Fruit fly (Drosophila melanogaster): Measurements from ENCODE around the gene Ccdc39.

Ccdc39 gene

dm6 chr3R:4775371-4775770 lies 9.2 kb downstream of the Ccdc39 start (continued):
- TF ChIP-seq CG17359 (tag; optimal IDR thresholded peaks at IDR 0.05) = peak; percentile 54
- TF ChIP-seq CG43689 (GFP tag; IDR thresholded peaks at IDR 0.05) = no peak
- TF ChIP-seq CG7786 (GFP tag; optimal IDR thresholded peaks at IDR 0.05) = peak; percentile 24
- TF ChIP-seq schlank (tag; optimal IDR thresholded peaks at IDR 0.05) = no peak
- TF ChIP-seq CG13287 (GFP tag; IDR thresholded peaks at IDR 0.05; ENCODE audit: partially characterized antibody) = no peak
- no peak for TF ChIP-seq CG15601 (tag; optimal IDR thresholded peaks at IDR 0.05)
- TF ChIP-seq CG15073 (GFP tag; optimal IDR thresholded peaks at IDR 0.05) = no peak
- no peak for TF ChIP-seq crp (GFP tag; optimal IDR thresholded peaks at IDR 0.05)
- TF ChIP-seq CG15479 (GFP tag; optimal IDR thresholded peaks at IDR 0.05) = no peak
- no peak for TF ChIP-seq bsh (GFP tag; optimal IDR thresholded peaks at IDR 0.05)
- TF ChIP-seq Hr39 (optimal IDR thresholded peaks at IDR 0.05) = no peak
- TF ChIP-seq pb (GFP tag; optimal IDR thresholded peaks at IDR 0.05) = no peak
- no peak for TF ChIP-seq en (GFP tag; optimal IDR thresholded peaks at IDR 0.05)
- TF ChIP-seq Poxn (GFP tag; IDR thresholded peaks at IDR 0.05) = no peak
- TF ChIP-seq Bdp1 (GFP tag; optimal IDR thresholded peaks at IDR 0.05) = no peak
- no peak for TF ChIP-seq Spps (tag; optimal IDR thresholded peaks at IDR 0.05)
- TF ChIP-seq CG10321 (GFP tag; IDR thresholded peaks at IDR 0.05) = no peak
- TF ChIP-seq Doc3 (GFP tag; IDR thresholded peaks at IDR 0.05; ENCODE audit: partially characterized antibody) = no peak
- no peak for TF ChIP-seq CG13296 (GFP tag; optimal IDR thresholded peaks at IDR 0.05)
- no peak for TF ChIP-seq run (tag; optimal IDR thresholded peaks at IDR 0.05)
- TF ChIP-seq CG4820 (GFP tag; optimal IDR thresholded peaks at IDR 0.05) = no peak
- TF ChIP-seq sens-2 (GFP tag; IDR thresholded peaks at IDR 0.05) = no peak
- TF ChIP-seq Atf6 (GFP tag; IDR thresholded peaks at IDR 0.05) = no peak
- TF ChIP-seq ewg (GFP tag; optimal IDR thresholded peaks at IDR 0.05) = peak; percentile 11
- TF ChIP-seq CG12391 (tag; optimal IDR thresholded peaks at IDR 0.05) = peak; percentile 71
- 0 out of 2 replicates have a peak, but pooled peaks have one; percentile 5 for TF ChIP-seq H2.0 (GFP tag; IDR thresholded peaks at IDR 0.05)
- TF ChIP-seq tna (GFP tag; IDR thresholded peaks at IDR 0.05; ENCODE audit: partially characterized antibody) = no peak
- TF ChIP-seq crc (GFP tag; optimal IDR thresholded peaks at IDR 0.05) = no peak
- TF ChIP-seq zf30C (GFP tag; optimal IDR thresholded peaks at IDR 0.05) = no peak
- TF ChIP-seq NK7.1 (GFP tag; optimal IDR thresholded peaks at IDR 0.05) = no peak
- no peak for TF ChIP-seq CG10462 (GFP tag; optimal IDR thresholded peaks at IDR 0.05)
- TF ChIP-seq CG8388 (GFP tag; optimal IDR thresholded peaks at IDR 0.05) = peak; percentile 35
- TF ChIP-seq CG10979 (tag; optimal IDR thresholded peaks at IDR 0.05) = peak; percentile 33
- peak; percentile 42; the same call in 2 of the 3 replicates for TF ChIP-seq dysf (GFP tag; IDR thresholded peaks at IDR 0.05)
- no peak for TF ChIP-seq oc (tag; optimal IDR thresholded peaks at IDR 0.05)
- TF ChIP-seq Abd-B (GFP tag; optimal IDR thresholded peaks at IDR 0.05) = no peak
- peak; percentile 72 for TF ChIP-seq pzg (GFP tag; optimal IDR thresholded peaks at IDR 0.05)
- no peak for TF ChIP-seq sima (GFP tag; optimal IDR thresholded peaks at IDR 0.05)
- TF ChIP-seq kah (GFP tag; optimal IDR thresholded peaks at IDR 0.05) = no peak
- no peak for TF ChIP-seq CG2202 (tag; optimal IDR thresholded peaks at IDR 0.05)
- no peak for TF ChIP-seq chn (GFP tag; optimal IDR thresholded peaks at IDR 0.05)
- no peak for TF ChIP-seq CG9437 (GFP tag; optimal IDR thresholded peaks at IDR 0.05)
- no peak for TF ChIP-seq CG6689 (GFP tag; IDR thresholded peaks at IDR 0.05)
- TF ChIP-seq insv (GFP tag; optimal IDR thresholded peaks at IDR 0.05) = peak in 1 of 2 experiments; percentile 12
- peak; percentile 16 for TF ChIP-seq ind (GFP tag; optimal IDR thresholded peaks at IDR 0.05)
- TF ChIP-seq Hey (tag; optimal IDR thresholded peaks at IDR 0.05) = no peak
- TF ChIP-seq slbo (GFP tag; IDR thresholded peaks at IDR 0.05) = peak; percentile 59; the same call in 1 of the 2 replicates
- TF ChIP-seq Awh (GFP tag; IDR thresholded peaks at IDR 0.05) = no peak
- TF ChIP-seq gt (GFP tag; IDR thresholded peaks at IDR 0.05) = no peak
- no peak for TF ChIP-seq Aef1 (GFP tag; IDR thresholded peaks at IDR 0.05)
- TF ChIP-seq CG9932 (GFP tag; IDR thresholded peaks at IDR 0.05) = peak; percentile 43
- peak; percentile 30 for TF ChIP-seq Fer1 (GFP tag; optimal IDR thresholded peaks at IDR 0.05)
